Fruit fly (Drosophila melanogaster): Measurements from ENCODE around the gene CG33128.

Gene CG33128

DNA sequence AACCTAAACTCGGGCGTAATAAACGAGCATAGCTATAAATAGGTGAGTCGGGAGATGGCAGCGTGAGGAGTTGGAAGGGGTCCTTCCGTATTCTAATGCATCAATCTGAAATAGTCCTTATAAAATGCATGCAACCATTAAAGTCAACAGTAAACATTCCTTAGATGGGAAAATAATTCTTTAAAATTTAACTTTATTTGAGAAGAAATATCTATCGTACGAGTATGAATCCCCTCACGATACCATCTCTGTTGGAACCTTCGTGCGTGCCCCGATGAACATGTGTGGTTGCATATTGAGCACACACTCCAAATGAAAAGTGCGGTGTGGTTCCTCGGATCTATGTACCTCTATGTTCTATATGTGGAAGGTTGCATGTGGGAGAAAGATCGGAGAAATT, 31.7 kb upstream of the CG33128 start (continued):
- TF ChIP-seq Ets65A (GFP tag) (no peak), CG18476 (GFP tag; optimal IDR thresholded peaks at IDR 0.05) (no peak), Sox102F (GFP tag; optimal IDR thresholded peaks at IDR 0.05) (peak; percentile 15), CG9797 (GFP tag; optimal IDR thresholded peaks at IDR 0.05) (no peak), CG16779 (GFP tag; IDR thresholded peaks at IDR 0.05) (no peak), Mrtf (GFP tag; IDR thresholded peaks at IDR 0.05) (no peak), CG8359 (GFP tag; optimal IDR thresholded peaks at IDR 0.05; ENCODE audit: borderline replicate concordance) (no peak), CG10959 (GFP tag; IDR thresholded peaks at IDR 0.05) (peak; percentile 86), Rfx (GFP tag; IDR thresholded peaks at IDR 0.05) (0 out of 2 replicates have a peak, but pooled peaks have one; percentile 25), CTCF (GFP tag; optimal IDR thresholded peaks at IDR 0.05) (no peak), trem (tag; optimal IDR thresholded peaks at IDR 0.05) (peak; percentile 28), Dfd (GFP tag; optimal IDR thresholded peaks at IDR 0.05) (no peak), CG17912 (GFP tag; optimal IDR thresholded peaks at IDR 0.05) (no peak), CG7745 (tag; optimal IDR thresholded peaks at IDR 0.05) (peak; percentile 14), Meics (GFP tag; optimal IDR thresholded peaks at IDR 0.05) (no peak), pan (optimal IDR thresholded peaks at IDR 0.05) (no peak), pan (GFP tag; optimal IDR thresholded peaks at IDR 0.05 in 1 of 2, IDR thresholded peaks at IDR 0.05 in 1 of 2) (peak in 1 of 2 experiments; percentile 57), CG9932 (GFP tag; IDR thresholded peaks at IDR 0.05) (no peak), zf30C (GFP tag; optimal IDR thresholded peaks at IDR 0.05) (no peak), CG12236 (GFP tag; optimal IDR thresholded peaks at IDR 0.05) (peak; percentile 54), zen2 (GFP tag; IDR thresholded peaks at IDR 0.05; ENCODE audit: partially characterized antibody) (no peak), CG33557 (GFP tag; optimal IDR thresholded peaks at IDR 0.05) (peak; percentile 85), CG2889 (GFP tag; IDR thresholded peaks at IDR 0.05) (no peak), nau (GFP tag; optimal IDR thresholded peaks at IDR 0.05) (no peak), CG17359 (tag; optimal IDR thresholded peaks at IDR 0.05) (no peak), ERR (GFP tag; optimal IDR thresholded peaks at IDR 0.05) (no peak), tin (GFP tag; optimal IDR thresholded peaks at IDR 0.05) (peak; percentile 52), chm (GFP tag; IDR thresholded peaks at IDR 0.05) (peak; percentile 63; the same call in 1 of the 2 replicates), Atf6 (GFP tag; IDR thresholded peaks at IDR 0.05) (0 out of 2 replicates have a peak, but pooled peaks have one; percentile 23), bbx (GFP tag; IDR thresholded peaks at IDR 0.05; ENCODE audit: partially characterized antibody) (peak; percentile 74; the same call in 1 of the 2 replicates), CG18011 (GFP tag; optimal IDR thresholded peaks at IDR 0.05) (no peak), CG18764 (GFP tag; optimal IDR thresholded peaks at IDR 0.05) (no peak), CG1024 (GFP tag; IDR thresholded peaks at IDR 0.05) (0 out of 2 replicates have a peak, but pooled peaks have one; percentile 15), gsb-n (tag; optimal IDR thresholded peaks at IDR 0.05) (peak; percentile 51), Bdp1 (GFP tag; optimal IDR thresholded peaks at IDR 0.05) (no peak), CG6175 (GFP tag; IDR thresholded peaks at IDR 0.05) (no peak), CG7357 (GFP tag; IDR thresholded peaks at IDR 0.05) (peak; percentile 58; the same call in 2 of the 3 replicates), CG10274 (GFP tag; optimal IDR thresholded peaks at IDR 0.05) (no peak), CG13287 (GFP tag; IDR thresholded peaks at IDR 0.05; ENCODE audit: partially characterized antibody) (0 out of 2 replicates have a peak, but pooled peaks have one; percentile 22), Sin3A (optimal IDR thresholded peaks at IDR 0.05) (no peak), slou (GFP tag; optimal IDR thresholded peaks at IDR 0.05) (no peak), tna (GFP tag; IDR thresholded peaks at IDR 0.05; ENCODE audit: partially characterized antibody) (no peak), CG12659 (GFP tag; optimal IDR thresholded peaks at IDR 0.05) (no peak), dati (GFP tag; IDR thresholded peaks at IDR 0.05) (no peak), Dll (GFP tag; IDR thresholded peaks at IDR 0.05; ENCODE audit: partially characterized antibody) (peak; percentile 92), CG3163 (GFP tag; optimal IDR thresholded peaks at IDR 0.05) (no peak), kay (GFP tag; optimal IDR thresholded peaks at IDR 0.05) (no peak), CG14965 (GFP tag; optimal IDR thresholded peaks at IDR 0.05; ENCODE audit: borderline replicate concordance) (no peak), slp2 (GFP tag; optimal IDR thresholded peaks at IDR 0.05) (peak; percentile 19), CG30020 (tag; optimal IDR thresholded peaks at IDR 0.05) (peak; percentile 7), MBD-R2 (GFP tag; IDR thresholded peaks at IDR 0.05) (no peak), sim (GFP tag; IDR thresholded peaks at IDR 0.05) (no peak)
